Fruit fly (Drosophila melanogaster) whole organism, embryonic: ENCODE measurements around the gene GluProRS.

Source experiments
- Adf1 ChIP-seq: fragments of 200-800 bp; sonication (Bioruptor generic); IDR thresholded peaks from 2 replicates; pipeline ENCODE4 v1.3.6; 2022; ENCODE audit warnings: missing biosample characterization, missing genetic modification characterization
- Atf6 ChIP-seq: fragments of 200-800 bp; sonication (Bioruptor generic); IDR thresholded peaks from 2 replicates; pipeline ENCODE4 v1.3.6; 2022; ENCODE audit warnings: missing biosample characterization, missing genetic modification characterization
- Awh ChIP-seq: fragments of 200-800 bp; sonication (Bioruptor generic); IDR thresholded peaks from 2 replicates; pipeline ENCODE4, ENCODE4 v1.3.6; 2022; ENCODE audit warnings: missing biosample characterization, missing genetic modification characterization
- CG10543 ChIP-seq: fragments of 200-800 bp; sonication (Bioruptor generic); optimal IDR thresholded peaks from 3 replicates; lab custom pipeline; 2017; ENCODE audit warnings: missing biosample characterization, mild to moderate bottlenecking, missing genetic modification characterization, moderate library complexity
- CG14965 ChIP-seq: fragments of 200-800 bp; sonication (Bioruptor generic); optimal IDR thresholded peaks from 2 replicates; lab custom pipeline; 2016; ENCODE audit warnings: missing biosample characterization, missing genetic modification characterization, borderline replicate concordance
- CG15696 ChIP-seq: fragments of 200-800 bp; sonication (Bioruptor generic); optimal IDR thresholded peaks from 2 replicates; lab custom pipeline; 2019; ENCODE audit warnings: missing biosample characterization, mild to moderate bottlenecking, missing genetic modification characterization, moderate library complexity
- CG17802 ChIP-seq: fragments of 200-800 bp; sonication (Bioruptor generic); optimal IDR thresholded peaks from 2 replicates; lab custom pipeline; 2018; ENCODE audit warnings: missing biosample characterization, mild to moderate bottlenecking, missing genetic modification characterization, moderate library complexity
- CG1832 ChIP-seq: fragments of 200-800 bp; sonication (Bioruptor generic); optimal IDR thresholded peaks from 2 replicates; lab custom pipeline; 2017; ENCODE audit warnings: missing biosample characterization, mild to moderate bottlenecking, missing genetic modification characterization, inconsistent platforms
- CG4707 ChIP-seq: fragments of 200-800 bp; sonication (Bioruptor generic); optimal IDR thresholded peaks from 2 replicates; lab custom pipeline; 2018; ENCODE audit warnings: missing biosample characterization, mild to moderate bottlenecking, missing genetic modification characterization, moderate library complexity
- CG4820 ChIP-seq: fragments of 200-800 bp; sonication (Bioruptor generic); optimal IDR thresholded peaks from 3 replicates; lab custom pipeline; 2016; ENCODE audit warnings: missing biosample characterization, missing genetic modification characterization
- CG6175 ChIP-seq: fragments of 200-800 bp; sonication (Bioruptor generic); IDR thresholded peaks from 3 replicates; pipeline ENCODE4 v1.3.6; 2022; ENCODE audit warnings: missing biosample characterization, missing genetic modification characterization
- CG7556 ChIP-seq: fragments of 200-800 bp; sonication (Bioruptor generic); optimal IDR thresholded peaks from 2 replicates; lab custom pipeline; 2017; ENCODE audit warnings: missing biosample characterization, mild to moderate bottlenecking, missing genetic modification characterization
- CG7928 ChIP-seq: fragments of 200-800 bp; sonication (Bioruptor generic); optimal IDR thresholded peaks from 2 replicates; lab custom pipeline; 2017; ENCODE audit warnings: missing biosample characterization, mild to moderate bottlenecking, missing genetic modification characterization
- CG9932 ChIP-seq: fragments of 200-800 bp; sonication (Bioruptor generic); IDR thresholded peaks from 2 replicates; pipeline ENCODE4 v1.3.6; 2022; ENCODE audit warnings: missing biosample characterization, missing genetic modification characterization
- Dfd ChIP-seq, 2 experiments: fragments of >200 bp; optimal IDR thresholded peaks; 2 replicates each; lab custom pipeline; 2017; ENCODE audit warnings: missing biosample characterization in 2 of 2, missing genetic modification characterization in 2 of 2
- Fer1 ChIP-seq: fragments of 200-800 bp; sonication (Bioruptor generic); optimal IDR thresholded peaks from 2 replicates; lab custom pipeline; 2017; ENCODE audit warnings: missing biosample characterization, mild to moderate bottlenecking, missing genetic modification characterization
- MESR4 ChIP-seq: fragments of 200-800 bp; sonication (Bioruptor generic); optimal IDR thresholded peaks from 2 replicates; lab custom pipeline; 2018; ENCODE audit warnings: missing biosample characterization, mild to moderate bottlenecking, missing genetic modification characterization, moderate library complexity
- Med ChIP-seq: fragments of 200-800 bp; sonication (Bioruptor generic); peaks from one replicate; lab custom pipeline; 2016; ENCODE audit warnings: missing biosample characterization, missing genetic modification characterization, mild to moderate bottlenecking, inconsistent platforms, moderate library complexity
- NfI ChIP-seq: fragments of 200-800 bp; sonication (Bioruptor generic); optimal IDR thresholded peaks from 3 replicates; lab custom pipeline; 2018; ENCODE audit warnings: missing biosample characterization, mild to moderate bottlenecking, missing genetic modification characterization, moderate library complexity
- Oaz ChIP-seq: fragments of 200-800 bp; sonication (Bioruptor generic); IDR thresholded peaks from 2 replicates; pipeline ENCODE4 v1.3.6; 2022; ENCODE audit warnings: missing biosample characterization, missing genetic modification characterization
- Oli ChIP-seq: fragments of 200-800 bp; sonication (Bioruptor generic); optimal IDR thresholded peaks from 2 replicates; lab custom pipeline; 2018; ENCODE audit warnings: missing biosample characterization, mild to moderate bottlenecking, missing genetic modification characterization, moderate library complexity
- Opbp ChIP-seq: fragments of 200-800 bp; sonication (Bioruptor generic); IDR thresholded peaks from 3 replicates; pipeline ENCODE4 v1.3.6; 2022; ENCODE audit warnings: missing biosample characterization, missing genetic modification characterization; ENCODE audit not compliant: partially characterized antibody
- Optix ChIP-seq: fragments of 200-800 bp; sonication (Bioruptor generic); IDR thresholded peaks from 3 replicates; pipeline ENCODE4 v1.3.6; 2022; ENCODE audit warnings: missing biosample characterization, missing genetic modification characterization
- PHDP ChIP-seq: fragments of 200-800 bp; sonication (Bioruptor generic); optimal IDR thresholded peaks from 3 replicates; lab custom pipeline; 2018; ENCODE audit warnings: missing biosample characterization, mild to moderate bottlenecking, missing genetic modification characterization, moderate library complexity
- Pdp1 ChIP-seq, 2 experiments: fragments of 200-800 bp; sonication (Bioruptor generic); optimal IDR thresholded peaks; 3 replicates each; lab custom pipeline; 2016; ENCODE audit warnings: missing biosample characterization in 2 of 2, missing genetic modification characterization in 2 of 2, mild to moderate bottlenecking in 1 of 2, moderate library complexity in 1 of 2
- Xbp1 ChIP-seq: fragments of 200-800 bp; sonication (Bioruptor generic); optimal IDR thresholded peaks from 3 replicates; lab custom pipeline; 2016; ENCODE audit warnings: missing biosample characterization, mild to moderate bottlenecking, missing genetic modification characterization
- ap ChIP-seq: fragments of 200-800 bp; sonication (Bioruptor generic); IDR thresholded peaks from 2 replicates; pipeline ENCODE4 v1.3.6; 2022; ENCODE audit warnings: missing biosample characterization, missing genetic modification characterization
- ase ChIP-seq: fragments of 200-800 bp; sonication (Bioruptor generic); IDR thresholded peaks from 3 replicates; pipeline ENCODE4 v1.3.6; 2022; ENCODE audit warnings: missing biosample characterization, missing genetic modification characterization
- cas ChIP-seq: fragments of 200-800 bp; sonication (Bioruptor generic); IDR thresholded peaks from 2 replicates; pipeline ENCODE4 v1.3.6; 2022; ENCODE audit warnings: missing biosample characterization, missing genetic modification characterization
- cwo ChIP-seq: fragments of 200-800 bp; sonication (Bioruptor generic); optimal IDR thresholded peaks from 3 replicates; lab custom pipeline; 2017; ENCODE audit warnings: missing biosample characterization, missing genetic modification characterization, mild to moderate bottlenecking, moderate library complexity, missing genetic modification reagents
- dysf ChIP-seq: fragments of 200-800 bp; sonication (Bioruptor generic); IDR thresholded peaks from 3 replicates; pipeline ENCODE4 v1.3.6; 2022; ENCODE audit warnings: missing biosample characterization, missing genetic modification characterization
- ems ChIP-seq: fragments of 200-800 bp; sonication (Bioruptor generic); optimal IDR thresholded peaks from 3 replicates; lab custom pipeline; 2016; ENCODE audit warnings: missing biosample characterization, missing genetic modification characterization
- eyg ChIP-seq: fragments of 200-800 bp; sonication (Bioruptor generic); optimal IDR thresholded peaks from 3 replicates; lab custom pipeline; 2016; ENCODE audit warnings: missing biosample characterization, missing genetic modification characterization
- fd102C ChIP-seq: fragments of 200-800 bp; sonication (Bioruptor generic); optimal IDR thresholded peaks from 2 replicates; lab custom pipeline; 2018; ENCODE audit warnings: missing biosample characterization, mild to moderate bottlenecking, missing genetic modification characterization, moderate library complexity
- fd96Cb ChIP-seq: fragments of 200-800 bp; sonication (Bioruptor generic); optimal IDR thresholded peaks from 2 replicates; lab custom pipeline; 2018; ENCODE audit warnings: missing biosample characterization, mild to moderate bottlenecking, missing genetic modification characterization, moderate library complexity
- gce ChIP-seq: fragments of 200-800 bp; sonication (Bioruptor generic); IDR thresholded peaks from 3 replicates; pipeline ENCODE4 v1.3.6; 2022; ENCODE audit warnings: missing biosample characterization, missing genetic modification characterization
- gcm2 ChIP-seq: fragments of 200-800 bp; sonication (Bioruptor generic); optimal IDR thresholded peaks from 2 replicates; lab custom pipeline; 2016; ENCODE audit warnings: missing biosample characterization, missing genetic modification characterization
- gem ChIP-seq: fragments of 200-800 bp; sonication (Bioruptor generic); optimal IDR thresholded peaks from 2 replicates; lab custom pipeline; 2019; ENCODE audit warnings: missing biosample characterization, mild to moderate bottlenecking, missing genetic modification characterization, moderate library complexity
- hb ChIP-seq: fragments of 200-800 bp; sonication (Bioruptor generic); IDR thresholded peaks from 3 replicates; pipeline ENCODE4 v1.3.6; 2022; ENCODE audit warnings: missing biosample characterization, missing genetic modification characterization; ENCODE audit not compliant: partially characterized antibody
- hbn ChIP-seq: fragments of 200-800 bp; sonication (Bioruptor generic); IDR thresholded peaks from 2 replicates; pipeline ENCODE4 v1.3.6; 2022; ENCODE audit warnings: missing biosample characterization, missing genetic modification characterization; ENCODE audit not compliant: partially characterized antibody
- hth ChIP-seq: fragments of >200 bp; optimal IDR thresholded peaks from 2 replicates; lab custom pipeline; 2017; ENCODE audit warnings: inconsistent platforms
- lbe ChIP-seq: fragments of 200-800 bp; sonication (Bioruptor generic); optimal IDR thresholded peaks from 2 replicates; lab custom pipeline; 2016; ENCODE audit warnings: missing biosample characterization, mild to moderate bottlenecking, missing genetic modification characterization
- odd ChIP-seq: fragments of 200-800 bp; sonication (Bioruptor generic); optimal IDR thresholded peaks from 2 replicates; lab custom pipeline; 2017; ENCODE audit warnings: missing biosample characterization, mild to moderate bottlenecking, missing genetic modification characterization
- pan ChIP-seq, 4 experiments: fragments of >200 bp in 3 of 4; fragments of 200-800 bp in 1 of 4; sonication (Bioruptor generic) in 1 of 4; optimal IDR thresholded peaks in 3 of 4; IDR thresholded peaks in 1 of 4; 2 replicates each; pipeline versions ENCODE4 v1.3.6 to Lab custom; 2017 to 2022; ENCODE audit warnings: missing biosample characterization in 2 of 4, missing genetic modification characterization in 2 of 4, mixed read lengths in 1 of 4
- slou ChIP-seq: fragments of 200-800 bp; sonication (Bioruptor generic); optimal IDR thresholded peaks from 3 replicates; lab custom pipeline; 2016; ENCODE audit warnings: missing biosample characterization, missing genetic modification characterization
- slp2 ChIP-seq: fragments of 200-800 bp; sonication (Bioruptor generic); optimal IDR thresholded peaks from 2 replicates; lab custom pipeline; 2016; ENCODE audit warnings: missing biosample characterization, missing genetic modification characterization
- stwl ChIP-seq: fragments of 200-800 bp; sonication (Bioruptor generic); optimal IDR thresholded peaks from 3 replicates; lab custom pipeline; 2018; ENCODE audit warnings: missing biosample characterization, mild to moderate bottlenecking, missing genetic modification characterization, moderate library complexity
- vvl ChIP-seq: fragments of 200-800 bp; sonication (Bioruptor generic); IDR thresholded peaks from 2 replicates; pipeline ENCODE4 v1.3.6; 2022; ENCODE audit warnings: missing biosample characterization, missing genetic modification characterization

Gene GluProRS

dm6 chr3R:23992823-23993797 is 34.9 kb upstream of the GluProRS start, which contains the start of the genes Epp and Rab7 (continued):
- TF ChIP-seq Oaz (GFP tag; lab: Robert Waterston, UW) = no peak
- no peak for TF ChIP-seq Oli (tag; lab: Kevin White, UChicago)
- TF ChIP-seq vvl (GFP tag; lab: Robert Waterston, UW) = peak; percentile 63
- no peak for TF ChIP-seq CG15696 (tag; lab: Kevin White, UChicago)
- TF ChIP-seq hb (GFP tag; lab: Robert Waterston, UW) = peak; percentile 86
- peak; percentile 95 for TF ChIP-seq Opbp (GFP tag; lab: Robert Waterston, UW)
- no peak for TF ChIP-seq fd96Cb (tag; lab: Kevin White, UChicago)
- TF ChIP-seq CG4820 (GFP tag; lab: Kevin White, UChicago) = no peak
- TF ChIP-seq CG14965 (GFP tag; lab: Kevin White, UChicago) = no peak
- TF ChIP-seq gcm2 (GFP tag; lab: Kevin White, UChicago) = no peak
- peak; percentile 50 to 89 for TF ChIP-seq Pdp1 (GFP tag; optimal IDR thresholded peaks at IDR 0.05; lab: Kevin White, UChicago)
- no peak for TF ChIP-seq pan (optimal IDR thresholded peaks at IDR 0.05; lab: Kevin White, UChicago)
- TF ChIP-seq pan (GFP tag; optimal IDR thresholded peaks at IDR 0.05 in 1 of 2, IDR thresholded peaks at IDR 0.05 in 1 of 2) = no peak
- no peak for TF ChIP-seq CG7928 (GFP tag; lab: Kevin White, UChicago)
- no peak for TF ChIP-seq fd102C (GFP tag; lab: Kevin White, UChicago)
- no peak for TF ChIP-seq CG1832 (GFP tag; lab: Kevin White, UChicago)
- TF ChIP-seq Adf1 (GFP tag; lab: Robert Waterston, UW) = no peak
- peak; percentile 68 for TF ChIP-seq ems (GFP tag; lab: Kevin White, UChicago)
- TF ChIP-seq Atf6 = no peak
- peak; percentile 84 for TF ChIP-seq CG9932 (GFP tag; lab: Robert Waterston, UW)
- TF ChIP-seq CG6175 (GFP tag; lab: Robert Waterston, UW) = no peak
- TF ChIP-seq hth (lab: Kevin White, UChicago) = no peak
- TF ChIP-seq ase (GFP tag; lab: Robert Waterston, UW) = no peak
- TF ChIP-seq Awh = no peak
- peak; percentile 15 for TF ChIP-seq CG4707 (GFP tag; lab: Kevin White, UChicago)
- TF ChIP-seq eyg (GFP tag; lab: Kevin White, UChicago) = peak; percentile 54
- TF ChIP-seq MESR4 (GFP tag; lab: Kevin White, UChicago) = peak; percentile 99
- no peak for TF ChIP-seq CG17802 (tag; lab: Kevin White, UChicago)
- no peak for TF ChIP-seq gce (GFP tag; lab: Robert Waterston, UW)
- peak; percentile 32; the same call in 1 of the 3 replicates for TF ChIP-seq dysf (GFP tag; lab: Robert Waterston, UW)
- TF ChIP-seq PHDP (tag; lab: Kevin White, UChicago) = peak; percentile 44
- TF ChIP-seq CG7556 (GFP tag; lab: Kevin White, UChicago) = no peak
- TF ChIP-seq NfI = peak; percentile 51
- TF ChIP-seq cas = no peak
- no peak for TF ChIP-seq ap (GFP tag; lab: Robert Waterston, UW)
- TF ChIP-seq Fer1 = peak; percentile 3
- TF ChIP-seq lbe (GFP tag; lab: Kevin White, UChicago) = peak; percentile 56
- TF ChIP-seq cwo = peak; percentile 36
- TF ChIP-seq odd = peak; percentile 12
- no peak for TF ChIP-seq gem (tag; lab: Kevin White, UChicago)
- TF ChIP-seq Dfd (GFP tag; optimal IDR thresholded peaks at IDR 0.05; lab: Kevin White, UChicago) = no peak
- peak; percentile 28 for TF ChIP-seq CG10543 (GFP tag; lab: Kevin White, UChicago)
- TF ChIP-seq Optix (GFP tag; lab: Robert Waterston, UW) = no peak
- peak; percentile 82 for TF ChIP-seq stwl
- peak; percentile 51 for TF ChIP-seq Xbp1 (GFP tag; lab: Kevin White, UChicago)
- peak; percentile 92 for TF ChIP-seq Med (GFP tag; lab: Kevin White, UChicago)
- TF ChIP-seq slou = no peak
- peak; percentile 5 for TF ChIP-seq slp2 (GFP tag; lab: Kevin White, UChicago)
- peak; percentile 89 for TF ChIP-seq hbn (GFP tag; lab: Robert Waterston, UW)
